Worm (Caenorhabditis elegans): ENCODE data around the gene F28F8.7.

The F28F8.7 gene

DNA sequence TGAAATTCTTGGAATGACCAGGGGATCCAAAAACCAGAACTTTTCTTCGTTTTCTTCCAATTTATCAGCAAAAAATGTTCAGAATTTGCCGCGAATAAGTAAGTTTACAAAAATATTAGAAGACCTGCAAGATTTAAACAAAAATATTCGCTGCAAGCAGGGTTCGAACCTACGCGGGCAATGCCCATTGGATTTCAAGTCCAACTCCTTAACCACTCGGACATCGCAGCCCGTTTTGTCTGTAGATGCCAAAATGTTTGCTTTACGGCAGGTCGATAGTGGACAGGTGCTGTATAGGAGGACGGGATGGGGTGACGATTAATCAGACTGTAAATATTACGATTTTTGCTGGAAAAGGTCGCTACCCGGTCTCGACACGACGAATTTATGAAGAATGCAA is 42.7 kb downstream of the F28F8.7 start (continued):
- TF ChIP-seq nhr-237 (tag; optimal IDR thresholded peaks at IDR 0.05) (no peak), nhr-111 (GFP tag; optimal IDR thresholded peaks at IDR 0.05) (peak; percentile 28), mdt-29 (GFP tag; IDR thresholded peaks at IDR 0.05) (no peak; the same call in 1 of the 2 replicates), unc-62 (GFP tag; optimal IDR thresholded peaks at IDR 0.05 in 1 of 2) (no peak), unc-62 (tag; optimal IDR thresholded peaks at IDR 0.05) (no peak), lir-3 (tag; optimal IDR thresholded peaks at IDR 0.05) (peak; percentile 23), cey-2 (tag; optimal IDR thresholded peaks at IDR 0.05; ENCODE audit: borderline replicate concordance, insufficient read depth) (no peak), Y75B8A.6 (GFP tag; IDR thresholded peaks at IDR 0.05) (no peak), dmd-9 (GFP tag; IDR thresholded peaks at IDR 0.05) (no peak), nhr-28 (tag; optimal IDR thresholded peaks at IDR 0.05) (no peak), snpc-4 (tag; optimal IDR thresholded peaks at IDR 0.05) (no peak), nhr-102 (tag; optimal IDR thresholded peaks at IDR 0.05) (no peak), nhr-48 (tag; optimal IDR thresholded peaks at IDR 0.05) (peak; percentile 2), mxl-3 (GFP tag; optimal IDR thresholded peaks at IDR 0.05) (no peak), jun-1 (tag; optimal IDR thresholded peaks at IDR 0.05) (no peak), lin-38 (GFP tag; IDR thresholded peaks at IDR 0.05) (peak; percentile 66), sdz-12 (GFP tag; optimal IDR thresholded peaks at IDR 0.05) (peak; percentile 66), dmd-8 (GFP tag; IDR thresholded peaks at IDR 0.05) (peak; percentile 76; the same call in 1 of the 2 replicates), nhr-76 (tag; optimal IDR thresholded peaks at IDR 0.05) (no peak), pqm-1 (tag; optimal IDR thresholded peaks at IDR 0.05) (no peak), set-16 (GFP tag; IDR thresholded peaks at IDR 0.05) (no peak), daf-16 (GFP tag; optimal IDR thresholded peaks at IDR 0.05) (peak in 1 of 2 experiments; percentile 41), daf-16 (tag; optimal IDR thresholded peaks at IDR 0.05) (no peak), nhr-10 (tag; optimal IDR thresholded peaks at IDR 0.05) (no peak), R02D3.7 (tag; optimal IDR thresholded peaks at IDR 0.05) (no peak), ceh-20 (GFP tag; IDR thresholded peaks at IDR 0.05) (no peak), spr-1 (tag; optimal IDR thresholded peaks at IDR 0.05) (peak; percentile 9), lin-39 (tag; optimal IDR thresholded peaks at IDR 0.05) (no peak), attf-4 (tag; optimal IDR thresholded peaks at IDR 0.05) (no peak), Y105C5A.15 (GFP tag; IDR thresholded peaks at IDR 0.05) (0 out of 2 replicates have a peak, but pooled peaks have one; percentile 49), ZK337.2 (GFP tag; IDR thresholded peaks at IDR 0.05) (0 out of 2 replicates have a peak, but pooled peaks have one; percentile 29), daf-12 (tag; optimal IDR thresholded peaks at IDR 0.05) (no peak), lin-13 (GFP tag; optimal IDR thresholded peaks at IDR 0.05) (no peak), ceh-82 (tag; optimal IDR thresholded peaks at IDR 0.05) (no peak), duxl-1 (tag; optimal IDR thresholded peaks at IDR 0.05; ENCODE audit: poor library complexity) (peak; percentile 43), arid-1 (GFP tag; conservative IDR thresholded peaks at IDR 0.05) (peak; percentile 81), egl-43 (GFP tag; IDR thresholded peaks at IDR 0.05) (peak; percentile 87), F49E8.2 (tag; optimal IDR thresholded peaks at IDR 0.05; ENCODE audit: borderline replicate concordance) (no peak), zag-1 (tag; optimal IDR thresholded peaks at IDR 0.05) (no peak), T20F7.1 (GFP tag; optimal IDR thresholded peaks at IDR 0.05) (no peak), ctbp-1 (GFP tag; IDR thresholded peaks at IDR 0.05) (no peak), hlh-11 (tag; optimal IDR thresholded peaks at IDR 0.05) (no peak), Y5F2A.4 (GFP tag; optimal IDR thresholded peaks at IDR 0.05) (peak; percentile 33), unc-130 (GFP tag; optimal IDR thresholded peaks at IDR 0.05) (no peak), nhr-77 (tag; optimal IDR thresholded peaks at IDR 0.05) (no peak), ceh-62 (tag; optimal IDR thresholded peaks at IDR 0.05) (no peak), aha-1 (tag) (no peak), F10B5.3 (tag; optimal IDR thresholded peaks at IDR 0.05) (no peak), hif-1 (tag; optimal IDR thresholded peaks at IDR 0.05) (no peak), ama-1 (optimal IDR thresholded peaks at IDR 0.05) (no peak), nhr-25 (tag; optimal IDR thresholded peaks at IDR 0.05; ENCODE audit: borderline replicate concordance, insufficient read depth) (no peak), lsy-2 (tag; optimal IDR thresholded peaks at IDR 0.05) (no peak)
